Fruit fly (Drosophila melanogaster) whole organism, prepupa: Measurements from ENCODE around the gene Inx3.

Experiments
- CG10631 ChIP-seq: fragments of 200-800 bp; sonication (Bioruptor generic); optimal IDR thresholded peaks from 2 replicates; lab custom pipeline; 2016; ENCODE audit warnings: missing biosample characterization, missing genetic modification characterization
- CG10669 ChIP-seq: fragments of 200-800 bp; sonication (Bioruptor generic); optimal IDR thresholded peaks from 3 replicates; lab custom pipeline; 2018; ENCODE audit warnings: missing biosample characterization, mild to moderate bottlenecking, missing genetic modification characterization, moderate library complexity
- CG11294 ChIP-seq: fragments of 200-800 bp; sonication (Bioruptor generic); IDR thresholded peaks from 2 replicates; pipeline ENCODE4 v1.3.6; 2022; ENCODE audit warnings: missing biosample characterization, missing genetic modification characterization
- CG11762 ChIP-seq: fragments of 200-800 bp; sonication (Bioruptor generic); optimal IDR thresholded peaks from 3 replicates; lab custom pipeline; 2016; ENCODE audit warnings: missing biosample characterization, missing genetic modification characterization; ENCODE audit not compliant: insufficient read depth
- CG15336 ChIP-seq: fragments of 200-800 bp; sonication (Bioruptor generic); IDR thresholded peaks from 2 replicates; pipeline ENCODE4 v1.3.6; 2022; ENCODE audit warnings: missing biosample characterization, missing genetic modification characterization
- CG1621 ChIP-seq: fragments of 200-800 bp; sonication (Bioruptor generic); optimal IDR thresholded peaks from 3 replicates; lab custom pipeline; 2018; ENCODE audit warnings: missing biosample characterization, mild to moderate bottlenecking, missing genetic modification characterization
- CG16779 ChIP-seq: fragments of 200-800 bp; sonication (Bioruptor generic); optimal IDR thresholded peaks from 3 replicates; lab custom pipeline; 2017; ENCODE audit warnings: missing biosample characterization, mild to moderate bottlenecking, missing genetic modification characterization
- CG3032 ChIP-seq: fragments of 200-800 bp; optimal IDR thresholded peaks from 2 replicates; lab custom pipeline; 2019; ENCODE audit warnings: missing biosample characterization, mild to moderate bottlenecking, missing genetic modification characterization, moderate library complexity
- CG31627 ChIP-seq: fragments of 200-800 bp; sonication (Bioruptor generic); optimal IDR thresholded peaks from 3 replicates; lab custom pipeline; 2016; ENCODE audit warnings: missing biosample characterization, missing genetic modification characterization
- CG34406 ChIP-seq: fragments of 200-800 bp; sonication (Bioruptor generic); optimal IDR thresholded peaks from 3 replicates; lab custom pipeline; 2016; ENCODE audit warnings: missing biosample characterization, missing genetic modification characterization
- CG3919 ChIP-seq: fragments of 200-800 bp; sonication (Bioruptor generic); optimal IDR thresholded peaks from 3 replicates; lab custom pipeline; 2016; ENCODE audit warnings: missing biosample characterization, missing genetic modification characterization
- CG4318 ChIP-seq: fragments of 200-800 bp; sonication (Bioruptor generic); optimal IDR thresholded peaks from 3 replicates; lab custom pipeline; 2017; ENCODE audit warnings: missing biosample characterization, mild to moderate bottlenecking, missing genetic modification characterization
- CG6163 ChIP-seq: fragments of 200-800 bp; sonication (Bioruptor generic); IDR thresholded peaks from 3 replicates; pipeline ENCODE4 v1.3.6; 2022; ENCODE audit warnings: missing biosample characterization, missing genetic modification characterization
- CG6276 ChIP-seq: fragments of 200-800 bp; sonication (Bioruptor generic); optimal IDR thresholded peaks from 2 replicates; lab custom pipeline; 2017; ENCODE audit warnings: missing biosample characterization, mild to moderate bottlenecking, missing genetic modification characterization
- CG6792 ChIP-seq: fragments of 200-800 bp; sonication (Bioruptor generic); optimal IDR thresholded peaks from 3 replicates; lab custom pipeline; 2016; ENCODE audit warnings: missing biosample characterization, missing genetic modification characterization
- CG6808 ChIP-seq: fragments of 200-800 bp; sonication (Bioruptor generic); optimal IDR thresholded peaks from 3 replicates; lab custom pipeline; 2017; ENCODE audit warnings: missing biosample characterization, missing genetic modification characterization, mild to moderate bottlenecking, moderate library complexity, missing genetic modification reagents
- CG6854 ChIP-seq: fragments of 200-800 bp; sonication (Bioruptor generic); optimal IDR thresholded peaks from 2 replicates; lab custom pipeline; 2017; ENCODE audit warnings: missing biosample characterization, mild to moderate bottlenecking, missing genetic modification characterization
- CG8632 ChIP-seq: fragments of 200-800 bp; sonication (Bioruptor generic); optimal IDR thresholded peaks from 3 replicates; lab custom pipeline; 2016; ENCODE audit warnings: missing biosample characterization, missing genetic modification characterization
- CG9139 ChIP-seq: fragments of 200-800 bp; sonication (Bioruptor generic); optimal IDR thresholded peaks from 3 replicates; lab custom pipeline; 2017; ENCODE audit warnings: missing biosample characterization, mild to moderate bottlenecking, missing genetic modification characterization
- Eip75B ChIP-seq: fragments of 200-800 bp; sonication (Bioruptor generic); optimal IDR thresholded peaks from 3 replicates; lab custom pipeline; 2016; ENCODE audit warnings: missing biosample characterization, missing genetic modification characterization
- Eip78C ChIP-seq: fragments of 200-800 bp; sonication (Bioruptor generic); peaks from one replicate; lab custom pipeline; 2016; ENCODE audit warnings: missing biosample characterization, missing genetic modification characterization
- Eip93F ChIP-seq: fragments of 200-800 bp; sonication (Bioruptor generic); optimal IDR thresholded peaks from 2 replicates; lab custom pipeline; 2016; ENCODE audit warnings: missing biosample characterization, mild to moderate bottlenecking, missing genetic modification characterization
- Ets96B ChIP-seq: fragments of 200-800 bp; optimal IDR thresholded peaks from 2 replicates; lab custom pipeline; 2019; ENCODE audit warnings: missing biosample characterization, mild to moderate bottlenecking, missing genetic modification characterization, moderate library complexity
- Gug ChIP-seq: fragments of 200-800 bp; sonication (Bioruptor generic); IDR thresholded peaks from 2 replicates; pipeline ENCODE4 v1.3.6; 2022; ENCODE audit warnings: missing biosample characterization, missing genetic modification characterization
- Hr38 ChIP-seq: sonication (Bioruptor generic); optimal IDR thresholded peaks from 2 replicates; lab custom pipeline; 2016; ENCODE audit warnings: missing biosample characterization, missing genetic modification characterization
- Hr39 ChIP-seq: fragments of 200-800 bp; sonication (Bioruptor generic); optimal IDR thresholded peaks from 2 replicates; lab custom pipeline; 2016; ENCODE audit warnings: missing biosample characterization, missing genetic modification characterization
- Met ChIP-seq: fragments of 200-800 bp; sonication (Bioruptor generic); optimal IDR thresholded peaks from 3 replicates; lab custom pipeline; 2016; ENCODE audit warnings: missing biosample characterization, missing genetic modification characterization
- Smox ChIP-seq: fragments of 200-800 bp; sonication (Bioruptor generic); optimal IDR thresholded peaks from 3 replicates; lab custom pipeline; 2016; ENCODE audit warnings: missing biosample characterization, missing genetic modification characterization
- Sox102F ChIP-seq: fragments of 200-800 bp; sonication (Bioruptor generic); optimal IDR thresholded peaks from 2 replicates; lab custom pipeline; 2016; ENCODE audit warnings: missing biosample characterization, mild to moderate bottlenecking, missing genetic modification characterization
- Sox14 ChIP-seq: fragments of 200-800 bp; sonication (Bioruptor generic); optimal IDR thresholded peaks from 3 replicates; lab custom pipeline; 2016; ENCODE audit warnings: missing biosample characterization, missing genetic modification characterization
- Sox15 ChIP-seq: fragments of 200-800 bp; sonication (Bioruptor generic); optimal IDR thresholded peaks from 3 replicates; lab custom pipeline; 2016; ENCODE audit warnings: missing biosample characterization, missing genetic modification characterization
- achi ChIP-seq: fragments of 200-800 bp; sonication (Bioruptor generic); optimal IDR thresholded peaks from 3 replicates; lab custom pipeline; 2016; ENCODE audit warnings: missing biosample characterization, missing genetic modification characterization
- acj6 ChIP-seq: fragments of 200-800 bp; sonication (Bioruptor generic); optimal IDR thresholded peaks from 3 replicates; lab custom pipeline; 2016; ENCODE audit warnings: missing biosample characterization, missing genetic modification characterization
- cyc ChIP-seq: fragments of 200-800 bp; sonication (Bioruptor generic); optimal IDR thresholded peaks from 3 replicates; lab custom pipeline; 2016; ENCODE audit warnings: missing biosample characterization, missing genetic modification characterization
- dac ChIP-seq: fragments of 200-800 bp; sonication (Bioruptor generic); optimal IDR thresholded peaks from 2 replicates; lab custom pipeline; 2017; ENCODE audit warnings: missing biosample characterization, mild to moderate bottlenecking, missing genetic modification characterization
- dsx ChIP-seq: fragments of 200-800 bp; optimal IDR thresholded peaks from 3 replicates; lab custom pipeline; 2019; ENCODE audit warnings: missing biosample characterization, mild to moderate bottlenecking, missing genetic modification characterization, moderate library complexity; ENCODE audit not compliant: poor library complexity, severe bottlenecking
- esn ChIP-seq: fragments of 200-800 bp; sonication (Bioruptor generic); optimal IDR thresholded peaks from 2 replicates; lab custom pipeline; 2016; ENCODE audit warnings: missing biosample characterization, mild to moderate bottlenecking, missing genetic modification characterization, moderate library complexity
- fd59A ChIP-seq: fragments of 200-800 bp; sonication (Bioruptor generic); optimal IDR thresholded peaks from 2 replicates; lab custom pipeline; 2017; ENCODE audit warnings: missing biosample characterization, mild to moderate bottlenecking, missing genetic modification characterization, missing genetic modification reagents
- fkh ChIP-seq: fragments of 200-800 bp; sonication (Bioruptor generic); optimal IDR thresholded peaks from 3 replicates; lab custom pipeline; 2017; ENCODE audit warnings: missing biosample characterization, mild to moderate bottlenecking, missing genetic modification characterization, moderate library complexity
- net ChIP-seq: fragments of 200-800 bp; sonication (Bioruptor generic); optimal IDR thresholded peaks from 3 replicates; lab custom pipeline; 2016; ENCODE audit warnings: missing biosample characterization, missing genetic modification characterization
- salr ChIP-seq, 2 experiments: fragments of 200-800 bp; sonication (Bioruptor generic); optimal IDR thresholded peaks; 3 replicates each; lab custom pipeline; 2016 to 2018; ENCODE audit warnings: missing biosample characterization in 2 of 2, missing genetic modification characterization in 2 of 2, mild to moderate bottlenecking in 1 of 2
- ss ChIP-seq, 2 experiments: fragments of 200-800 bp; sonication (Bioruptor generic); optimal IDR thresholded peaks; 2 replicates in 1 of 2; 3 replicates in 1 of 2; lab custom pipeline; 2017 to 2018; ENCODE audit warnings: mild to moderate bottlenecking in 2 of 2, missing biosample characterization in 2 of 2, missing genetic modification characterization in 2 of 2, moderate library complexity in 1 of 2
- svp ChIP-seq: fragments of 200-800 bp; sonication (Bioruptor generic); peaks from one replicate; lab custom pipeline; 2016; ENCODE audit warnings: missing biosample characterization, missing genetic modification characterization
- topi ChIP-seq: fragments of 200-800 bp; sonication (Bioruptor generic); optimal IDR thresholded peaks from 3 replicates; lab custom pipeline; 2016; ENCODE audit warnings: missing biosample characterization, missing genetic modification characterization
- vri ChIP-seq: fragments of 200-800 bp; sonication (Bioruptor generic); optimal IDR thresholded peaks from 3 replicates; lab custom pipeline; 2016; ENCODE audit warnings: missing biosample characterization, mild to moderate bottlenecking, missing genetic modification characterization

Inx3 gene

dm6 chr3R:28888561-28889426 lies 29.5 kb upstream of the Inx3 start (continued):
- TF ChIP-seq CG6792 (GFP tag; lab: Kevin White, UChicago) (peak; percentile 76), Ets96B (tag; lab: Kevin White, UChicago) (peak; percentile 42), ss (GFP tag; optimal IDR thresholded peaks at IDR 0.05; lab: Kevin White, UChicago) (peak; percentile 53 to 62), CG3032 (tag; lab: Kevin White, UChicago) (peak; percentile 75), salr (GFP tag; optimal IDR thresholded peaks at IDR 0.05; lab: Kevin White, UChicago) (peak; percentile 8 to 22), CG6276 (peak; percentile 54), CG10669 (peak; percentile 68), fkh (GFP tag; lab: Kevin White, UChicago) (peak; percentile 19), CG11762 (GFP tag; lab: Kevin White, UChicago) (peak; percentile 73)

- TF ChIP-seq CG6792 (GFP tag; lab: Kevin White, UChicago) (no peak), CG6808 (GFP tag; lab: Kevin White, UChicago) (no peak), net (no peak), Hr38 (GFP tag; lab: Kevin White, UChicago) (no peak), dac (GFP tag; lab: Kevin White, UChicago) (no peak), CG6854 (GFP tag; lab: Kevin White, UChicago) (no peak), Gug (GFP tag; lab: Robert Waterston, UW) (no peak), CG31627 (GFP tag; lab: Kevin White, UChicago) (peak; percentile 42), Eip93F (no peak), Eip78C (no peak), Ets96B (tag; lab: Kevin White, UChicago) (no peak), Smox (no peak), fd59A (GFP tag; lab: Kevin White, UChicago) (no peak), CG9139 (GFP tag; lab: Kevin White, UChicago) (no peak), dsx (GFP tag; lab: Kevin White, UChicago) (no peak), CG6163 (GFP tag; lab: Robert Waterston, UW) (no peak), CG4318 (no peak), CG10631 (GFP tag; lab: Kevin White, UChicago) (peak; percentile 15), achi (GFP tag; lab: Kevin White, UChicago) (no peak), Sox15 (GFP tag; lab: Kevin White, UChicago) (no peak), CG16779 (no peak), Hr39 (peak; percentile 27), acj6 (GFP tag; lab: Kevin White, UChicago) (no peak), topi (GFP tag; lab: Kevin White, UChicago) (no peak), Sox102F (no peak), CG10669 (no peak), CG11294 (GFP tag; lab: Robert Waterston, UW) (no peak), salr (GFP tag; optimal IDR thresholded peaks at IDR 0.05; lab: Kevin White, UChicago) (no peak), Sox14 (GFP tag; lab: Kevin White, UChicago) (peak; percentile 36), ss (GFP tag; optimal IDR thresholded peaks at IDR 0.05; lab: Kevin White, UChicago) (no peak), Eip75B (GFP tag; lab: Kevin White, UChicago) (peak; percentile 1), cyc (GFP tag; lab: Kevin White, UChicago) (peak; percentile 8), CG3919 (peak; percentile 12), CG34406 (GFP tag; lab: Kevin White, UChicago) (no peak), Met (GFP tag; lab: Kevin White, UChicago) (no peak), CG8632 (GFP tag; lab: Kevin White, UChicago) (no peak), vri (GFP tag; lab: Kevin White, UChicago) (peak; percentile 33), CG1621 (no peak), fkh (GFP tag; lab: Kevin White, UChicago) (no peak), esn (GFP tag; lab: Kevin White, UChicago) (peak; percentile 32), svp (GFP tag; lab: Kevin White, UChicago) (peak; percentile 77), CG3032 (tag; lab: Kevin White, UChicago) (no peak), CG15336 (no peak)
Measured at dm6 chr3R:28887559-28888432, 28.5 kb upstream of the Inx3 start, which contains the start of the genes CG33203 and Doa. Gene CG33203 (minus strand): TSS chr3R:28887709. Gene Doa (plus strand): TSS chr3R:28888073.
